Worm (Caenorhabditis elegans): Measurements from ENCODE around the gene ulp-3.
A peak's percentile ranks its signal among the peaks of the same experiment; 100 is the strongest.

ce11 chrIV:1969353-1969752 is 5.9 kb downstream of the ulp-3 start, which contains the start of gene Y48A5A.3:
- no peak for TF ChIP-seq flt-1 (GFP tag; IDR thresholded peaks at IDR 0.05)
- peak; percentile 74 for TF ChIP-seq T22C8.4 (GFP tag; IDR thresholded peaks at IDR 0.05)
- TF ChIP-seq ztf-23 (GFP tag; IDR thresholded peaks at IDR 0.05): no peak
- TF ChIP-seq tab-1 (GFP tag; IDR thresholded peaks at IDR 0.05): no peak
- TF ChIP-seq klf-2 (GFP tag; conservative IDR thresholded peaks at IDR 0.05): no peak
- no peak for TF ChIP-seq cog-1 (tag; optimal IDR thresholded peaks at IDR 0.05)
- TF ChIP-seq ref-1 (GFP tag; conservative IDR thresholded peaks at IDR 0.05): no peak
- TF ChIP-seq ztf-29 (GFP tag; IDR thresholded peaks at IDR 0.05): no peak
- no peak for TF ChIP-seq med-1 (GFP tag; optimal IDR thresholded peaks at IDR 0.05; ENCODE audit: insufficient read depth)
